Worm (Caenorhabditis elegans): ENCODE data around the gene chil-18.
"Not testable (repeated sequence)": the region's sequence is repeated elsewhere in the genome, so short reads cannot be mapped to it uniquely, and the experiment has no call there.

DNA sequence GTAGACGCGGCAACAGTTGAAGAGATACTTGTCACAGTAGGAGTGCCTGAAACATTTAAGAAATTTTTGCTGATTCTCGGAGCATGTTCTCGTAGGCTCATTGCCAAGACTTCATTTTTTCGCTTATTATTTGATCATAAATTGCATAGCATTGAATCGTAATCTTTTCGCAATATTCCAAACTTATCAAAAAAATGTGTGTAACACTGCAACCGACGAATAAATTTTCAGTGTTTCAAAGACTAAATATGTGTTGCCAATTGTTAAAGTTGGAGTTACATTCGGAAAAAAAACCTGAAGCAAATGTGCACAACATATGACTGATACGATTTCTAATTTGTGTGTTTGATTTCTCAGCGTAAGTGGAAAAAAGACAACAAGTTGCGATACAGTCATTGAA, 11.4 kb downstream of the chil-18 start, which contains the start of gene R09D1.14:
- not testable (repeated sequence) for TF ChIP-seq ref-1 (GFP tag; conservative IDR thresholded peaks at IDR 0.05); flt-1 (GFP tag; IDR thresholded peaks at IDR 0.05); T22C8.4 (GFP tag; IDR thresholded peaks at IDR 0.05); ztf-23 (GFP tag; IDR thresholded peaks at IDR 0.05)

Data from whole organism, midembryonic.